Worm (Caenorhabditis elegans) whole organism, L4 larva: Measurements from ENCODE around the gene knl-1.

ENCODE experiments used
- F49E8.2 ChIP-seq: sonication (generic microtip); optimal IDR thresholded peaks from 2 replicates; lab custom pipeline; 2016; ENCODE audit warnings: missing compliant biosample characterization, mild to moderate bottlenecking, missing genetic modification characterization, borderline replicate concordance
- T20F7.1 ChIP-seq: fragments of 200-800 bp; sonication (Bioruptor generic); optimal IDR thresholded peaks from 2 replicates; lab custom pipeline; 2018; ENCODE audit warnings: mild to moderate bottlenecking, missing genetic modification characterization, missing compliant biosample characterization
- T26A8.4 ChIP-seq: fragments of 200-800 bp; sonication (Bioruptor generic); IDR thresholded peaks from 2 replicates; pipeline ENCODE4 v1.3.6; 2022; ENCODE audit warnings: missing genetic modification characterization, missing compliant biosample characterization
- Y105C5A.15 ChIP-seq: fragments of 200-800 bp; sonication (Bioruptor generic); IDR thresholded peaks from 2 replicates; pipeline ENCODE4 v1.3.6; 2022; ENCODE audit warnings: missing genetic modification characterization, missing compliant biosample characterization
- ZK337.2 ChIP-seq: fragments of 200-800 bp; sonication (Bioruptor generic); IDR thresholded peaks from 2 replicates; pipeline ENCODE4 v1.3.6; 2022; ENCODE audit warnings: missing genetic modification reagents, missing genetic modification characterization, missing compliant biosample characterization
- aha-1 ChIP-seq: fragments of 150-350 bp; peaks from one replicate; lab custom pipeline; 2014; ENCODE audit warnings: missing biosample characterization, missing genetic modification characterization
- daf-16 ChIP-seq, 3 experiments: sonication (generic microtip); optimal IDR thresholded peaks; 2 replicates each; lab custom pipeline; 2016 to 2017; ENCODE audit warnings: missing genetic modification characterization in 3 of 3, missing genetic modification reagents in 3 of 3, mild to moderate bottlenecking in 2 of 3, missing compliant biosample characterization in 2 of 3, missing biosample characterization in 1 of 3, moderate library complexity in 1 of 3
- dmd-6 ChIP-seq: fragments of 200-800 bp; sonication (Bioruptor generic); IDR thresholded peaks from 2 replicates; pipeline ENCODE4 v1.3.6; 2022; ENCODE audit warnings: missing genetic modification reagents, missing genetic modification characterization, missing compliant biosample characterization
- dve-1 ChIP-seq: sonication (generic microtip); optimal IDR thresholded peaks from 2 replicates; lab custom pipeline; 2017; ENCODE audit warnings: antibody characterized with exemption, mild to moderate bottlenecking, missing genetic modification characterization, missing compliant biosample characterization; ENCODE audit not compliant: insufficient read depth
- egl-27 ChIP-seq: sonication (generic microtip); optimal IDR thresholded peaks from 3 replicates; lab custom pipeline; 2017; ENCODE audit warnings: missing biosample characterization, missing genetic modification reagents, missing genetic modification characterization
- fos-1 ChIP-seq: fragments of 150-350 bp; optimal IDR thresholded peaks from 2 replicates; lab custom pipeline; 2014; ENCODE audit warnings: missing biosample characterization, missing genetic modification characterization
- gei-8 ChIP-seq: fragments of 200-800 bp; sonication (Bioruptor generic); optimal IDR thresholded peaks from 2 replicates; lab custom pipeline; 2018; ENCODE audit warnings: mild to moderate bottlenecking, missing genetic modification characterization, missing compliant biosample characterization
- hif-1 ChIP-seq, 2 experiments: sonication (generic microtip); optimal IDR thresholded peaks; 2 replicates each; lab custom pipeline; 2016 to 2017; ENCODE audit warnings: missing compliant biosample characterization in 2 of 2, missing genetic modification characterization in 2 of 2, missing genetic modification reagents in 2 of 2, missing genotype in 2 of 2, mild to moderate bottlenecking in 1 of 2
- hlh-11 ChIP-seq: fragments of 200-800 bp; sonication (Bioruptor generic); optimal IDR thresholded peaks from 2 replicates; lab custom pipeline; 2018; ENCODE audit warnings: mild to moderate bottlenecking, missing genetic modification characterization, missing compliant biosample characterization
- hlh-30 ChIP-seq: sonication (generic microtip); optimal IDR thresholded peaks from 2 replicates; lab custom pipeline; 2017; ENCODE audit warnings: antibody characterized with exemption, mild to moderate bottlenecking, missing genetic modification characterization, missing compliant biosample characterization; ENCODE audit not compliant: insufficient read depth
- hmg-1.1 ChIP-seq: fragments of 200-800 bp; sonication (Bioruptor generic); IDR thresholded peaks from 2 replicates; pipeline ENCODE4 v1.3.6; 2022; ENCODE audit warnings: missing genetic modification reagents, missing genetic modification characterization, missing compliant biosample characterization
- lin-1 ChIP-seq: fragments of 200-800 bp; sonication (Bioruptor generic); IDR thresholded peaks from 2 replicates; pipeline ENCODE4 v1.3.6; 2022; ENCODE audit warnings: missing genetic modification reagents, missing genetic modification characterization, missing compliant biosample characterization
- lin-15B ChIP-seq: fragments of 150-350 bp; sonication (generic microtip); optimal IDR thresholded peaks from 3 replicates; lab custom pipeline; 2014; ENCODE audit warnings: missing biosample characterization, missing genetic modification characterization
- lin-29 ChIP-seq: fragments of 200-800 bp; sonication (Bioruptor generic); IDR thresholded peaks from 2 replicates; pipeline ENCODE4 v1.3.6; 2022; ENCODE audit warnings: missing genetic modification reagents, missing genetic modification characterization, missing compliant biosample characterization
- lin-39 ChIP-seq: fragments of 150-350 bp; optimal IDR thresholded peaks from 2 replicates; lab custom pipeline; 2014; ENCODE audit warnings: missing biosample characterization, missing genetic modification reagents, missing genetic modification characterization
- lsy-2 ChIP-seq, 2 experiments: fragments of 150-350 bp in 1 of 2; sonication (generic microtip) in 1 of 2; optimal IDR thresholded peaks; 2 replicates each; lab custom pipeline; 2014 to 2017; ENCODE audit warnings: missing biosample characterization in 2 of 2, missing genetic modification characterization in 2 of 2
- madf-5 ChIP-seq, 2 experiments: fragments of 200-800 bp; sonication (Bioruptor generic); IDR thresholded peaks; 2 replicates each; pipeline ENCODE4 v1.3.6; 2022; ENCODE audit warnings: missing compliant biosample characterization in 2 of 2, missing genetic modification characterization in 2 of 2
- mdl-1 ChIP-seq, 2 experiments: fragments of 150-350 bp in 1 of 2; sonication (generic microtip) in 1 of 2; optimal IDR thresholded peaks; 2 replicates each; lab custom pipeline; 2014 to 2017; ENCODE audit warnings: missing biosample characterization in 2 of 2, missing genetic modification characterization in 2 of 2
- nhr-10 ChIP-seq: fragments of 150-350 bp; optimal IDR thresholded peaks from 2 replicates; lab custom pipeline; 2014; ENCODE audit warnings: missing biosample characterization, missing genetic modification characterization
- nhr-237 ChIP-seq: sonication (generic microtip); optimal IDR thresholded peaks from 2 replicates; lab custom pipeline; 2017; ENCODE audit warnings: missing biosample characterization, missing genetic modification characterization
- nhr-28 ChIP-seq: fragments of 150-350 bp; optimal IDR thresholded peaks from 2 replicates; lab custom pipeline; 2014; ENCODE audit warnings: missing biosample characterization, missing genetic modification characterization
- nhr-41 ChIP-seq: fragments of 200-800 bp; sonication (Bioruptor generic); IDR thresholded peaks from 2 replicates; pipeline ENCODE4 v1.3.6; 2022; ENCODE audit warnings: missing genetic modification reagents, missing genetic modification characterization, missing compliant biosample characterization
- nhr-48 ChIP-seq: sonication (generic microtip); optimal IDR thresholded peaks from 2 replicates; lab custom pipeline; 2016; ENCODE audit warnings: mild to moderate bottlenecking, missing genetic modification characterization, missing compliant biosample characterization
- nhr-77 ChIP-seq: fragments of 150-350 bp; optimal IDR thresholded peaks from 2 replicates; lab custom pipeline; 2014; ENCODE audit warnings: missing biosample characterization, missing genetic modification characterization
- php-3 ChIP-seq: fragments of 200-800 bp; sonication (Bioruptor generic); IDR thresholded peaks from 2 replicates; pipeline ENCODE4 v1.3.6; 2022; ENCODE audit warnings: missing genetic modification reagents, missing genetic modification characterization, missing compliant biosample characterization
- pqm-1 ChIP-seq: sonication (generic microtip); optimal IDR thresholded peaks from 2 replicates; lab custom pipeline; 2017; ENCODE audit warnings: missing biosample characterization, missing genetic modification characterization
- saeg-2 ChIP-seq: fragments of 200-800 bp; sonication (Bioruptor generic); IDR thresholded peaks from 2 replicates; pipeline ENCODE4 v1.3.6; 2022; ENCODE audit warnings: missing genetic modification reagents, missing genetic modification characterization, missing compliant biosample characterization
- set-16 ChIP-seq: fragments of 200-800 bp; sonication (Bioruptor generic); IDR thresholded peaks from 2 replicates; pipeline ENCODE4 v1.3.6; 2022; ENCODE audit warnings: missing genetic modification reagents, missing genetic modification characterization, missing compliant biosample characterization
- snpc-4 ChIP-seq: fragments of 150-350 bp; optimal IDR thresholded peaks from 2 replicates; lab custom pipeline; 2014; ENCODE audit warnings: missing biosample characterization, missing genetic modification characterization
- spr-3 ChIP-seq: fragments of 200-800 bp; sonication (Bioruptor generic); optimal IDR thresholded peaks from 2 replicates; lab custom pipeline; 2018; ENCODE audit warnings: mild to moderate bottlenecking, missing genetic modification characterization, missing compliant biosample characterization
- unc-39 ChIP-seq: sonication (generic microtip); optimal IDR thresholded peaks from 2 replicates; lab custom pipeline; 2017; ENCODE audit warnings: missing biosample characterization, missing genetic modification characterization
- unc-62 ChIP-seq, 3 experiments: fragments of 150-350 bp in 1 of 3; sonication (generic microtip); optimal IDR thresholded peaks in 2 of 3; peaks in 1 of 3; 1 replicate in 1 of 3; 2 replicates in 2 of 3; lab custom pipeline; 2014 to 2017; ENCODE audit warnings: missing biosample characterization in 3 of 3, missing genetic modification characterization in 3 of 3, missing genetic modification reagents in 3 of 3, missing genotype in 1 of 3
- zfp-2 ChIP-seq: sonication (generic microtip); optimal IDR thresholded peaks from 2 replicates; lab custom pipeline; 2016; ENCODE audit warnings: mild to moderate bottlenecking, missing genetic modification characterization, missing compliant biosample characterization
- zfp-3 ChIP-seq: fragments of 200-800 bp; sonication (Bioruptor generic); conservative IDR thresholded peaks from 2 replicates; pipeline ENCODE4 v1.3.6; 2022; ENCODE audit warnings: missing genetic modification reagents, missing genetic modification characterization, missing compliant biosample characterization
- zip-2 ChIP-seq: fragments of 150-350 bp; optimal IDR thresholded peaks from 2 replicates; lab custom pipeline; 2014; ENCODE audit warnings: missing biosample characterization, missing genetic modification characterization
- ztf-11 ChIP-seq: fragments of 150-350 bp; optimal IDR thresholded peaks from 2 replicates; lab custom pipeline; 2014; ENCODE audit warnings: missing biosample characterization, missing genetic modification characterization

The knl-1 gene

DNA sequence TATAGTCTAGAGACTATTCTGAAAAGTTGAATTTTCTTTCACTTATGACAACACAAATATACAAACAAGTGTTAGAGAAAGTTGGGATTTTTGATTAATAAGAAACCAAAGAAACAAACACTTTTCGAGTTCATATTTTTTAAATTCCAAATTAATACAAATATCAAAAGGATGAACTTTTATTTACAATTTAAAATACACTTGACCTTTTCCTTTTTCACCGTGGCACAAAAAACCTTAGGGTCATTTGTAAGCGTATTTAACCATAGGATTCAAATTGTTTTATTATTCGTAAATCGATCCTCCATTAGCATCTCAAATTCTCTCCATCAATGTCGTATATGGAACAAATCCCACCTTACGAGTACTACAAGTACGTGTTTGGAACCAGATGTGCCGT is 14.6 kb upstream of the knl-1 start, which contains the start of gene C02F5.5:
Gene C02F5.5 (plus strand): TSS at position 301 of the 400 bp plus-strand sequence.
- no peak for TF ChIP-seq T20F7.1
- TF ChIP-seq, all 104 proteins: peak for 0

DNA sequence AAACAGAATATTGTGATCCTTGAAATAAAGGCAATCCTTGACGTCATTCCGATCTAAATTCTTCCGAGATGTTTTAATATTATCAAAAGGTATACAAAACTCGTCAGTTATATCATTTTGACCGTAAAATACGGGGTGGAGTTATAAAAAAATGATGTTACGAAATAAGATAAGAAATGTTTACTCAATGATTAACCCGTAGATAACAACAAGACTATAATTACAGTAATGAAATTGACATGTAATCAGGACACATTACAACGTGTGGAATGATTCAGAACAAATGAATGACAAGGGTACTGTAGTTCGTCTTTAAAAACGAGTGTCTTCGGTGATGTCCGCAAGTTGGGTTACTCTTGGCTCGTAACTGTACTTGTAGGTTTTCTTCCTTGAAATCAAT is 12.6 kb upstream of the knl-1 start, which contains the start of gene tsp-2:
Gene tsp-2 (minus strand): TSS at position 109 of the 400 bp plus-strand sequence.
- TF ChIP-seq zip-2 (tag; lab: Kevin White, UChicago), result peak; percentile 6
- peak; percentile 88 for TF ChIP-seq nhr-28 (tag; lab: Kevin White, UChicago)
- no peak for TF ChIP-seq lin-29 (GFP tag; lab: Robert Waterston, UW)
- TF ChIP-seq lin-15B (tag; lab: Kevin White, UChicago), result no peak
- TF ChIP-seq mdl-1 (tag; optimal IDR thresholded peaks at IDR 0.05; lab: Kevin White, UChicago), result no peak
- TF ChIP-seq unc-62 (GFP tag; optimal IDR thresholded peaks at IDR 0.05 in 1 of 2; lab: Kevin White, UChicago), result peak in 1 of 2 experiments; percentile 28
- TF ChIP-seq unc-62 (tag; optimal IDR thresholded peaks at IDR 0.05; lab: Kevin White, UChicago), result no peak
- peak; percentile 95 for TF ChIP-seq php-3 (GFP tag; lab: Robert Waterston, UW)
- no peak for TF ChIP-seq daf-16 (GFP tag; optimal IDR thresholded peaks at IDR 0.05; lab: Kevin White, UChicago)
- peak; percentile 73 for TF ChIP-seq daf-16 (tag; optimal IDR thresholded peaks at IDR 0.05; lab: Kevin White, UChicago)
- TF ChIP-seq nhr-77, result peak; percentile 73
- no peak for TF ChIP-seq nhr-10 (tag; lab: Kevin White, UChicago)
- peak in 1 of 2 experiments; percentile 75 for TF ChIP-seq lsy-2 (tag; optimal IDR thresholded peaks at IDR 0.05; lab: Kevin White, UChicago)
- no peak for TF ChIP-seq madf-5 (GFP tag; IDR thresholded peaks at IDR 0.05; lab: Robert Waterston, UW)
- TF ChIP-seq hlh-11 (tag; lab: Kevin White, UChicago), result peak; percentile 54
- no peak for TF ChIP-seq hlh-30 (tag; lab: Kevin White, UChicago)
- peak; percentile 39 for TF ChIP-seq pqm-1 (tag; lab: Kevin White, UChicago)
- no peak for TF ChIP-seq egl-27 (tag; lab: Kevin White, UChicago)
- no peak for TF ChIP-seq unc-39 (tag; lab: Kevin White, UChicago)
- peak; percentile 17 for TF ChIP-seq T20F7.1
- TF ChIP-seq dmd-6 (GFP tag; lab: Robert Waterston, UW), result peak; percentile 84
- TF ChIP-seq dve-1 (tag; lab: Kevin White, UChicago), result peak; percentile 76

DNA sequence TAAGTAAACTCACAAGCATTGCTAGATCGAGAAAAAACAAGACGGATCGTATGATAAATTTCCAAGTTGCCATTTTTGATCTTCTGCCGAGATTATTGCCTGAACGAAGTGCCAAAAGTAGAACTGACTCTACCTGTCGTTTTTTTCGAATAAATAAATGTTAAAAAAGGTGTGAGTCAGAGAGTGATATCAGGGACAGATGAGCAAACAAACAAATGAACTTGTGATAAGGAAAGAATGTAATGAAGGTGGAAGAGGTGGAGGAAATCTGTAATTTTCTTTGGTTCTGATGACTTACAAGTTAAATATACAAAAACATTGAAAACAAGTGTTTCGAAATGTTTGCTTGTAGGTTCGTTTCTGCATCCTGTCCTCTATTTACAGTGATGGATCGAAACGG is 11.1 kb upstream of the knl-1 start, which contains the start of gene tsp-1:
Gene tsp-1 (minus strand): TSS at position 99 of the 400 bp plus-strand sequence.
- peak; percentile 55 for TF ChIP-seq pqm-1 (tag; lab: Kevin White, UChicago)
- no peak for TF ChIP-seq saeg-2 (GFP tag; lab: Robert Waterston, UW)
- peak; percentile 27 for TF ChIP-seq nhr-28 (tag; lab: Kevin White, UChicago)
- TF ChIP-seq fos-1 (tag; lab: Kevin White, UChicago), result no peak
- TF ChIP-seq daf-16 (GFP tag; optimal IDR thresholded peaks at IDR 0.05; lab: Kevin White, UChicago), result no peak
- peak; percentile 35 for TF ChIP-seq daf-16 (tag; optimal IDR thresholded peaks at IDR 0.05; lab: Kevin White, UChicago)

DNA sequence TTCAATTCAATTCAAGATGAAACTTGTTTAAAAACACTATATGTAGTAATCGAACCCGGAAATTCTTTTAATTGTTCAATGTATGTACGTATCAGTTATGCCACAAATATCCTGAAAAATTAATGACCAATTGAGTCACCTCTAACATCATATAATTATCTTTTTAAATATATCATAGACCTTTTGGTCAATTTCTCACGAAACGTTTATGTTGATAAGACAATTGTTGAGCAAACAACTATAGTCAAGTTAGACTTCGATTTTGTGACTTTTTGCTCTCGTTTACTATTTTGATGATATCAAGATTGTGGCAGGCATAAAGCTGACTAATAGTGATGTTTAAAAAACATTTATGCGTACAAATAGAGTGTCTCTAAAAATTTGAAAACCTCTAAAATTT is 10.2 kb upstream of the knl-1 start:
- no peak for TF ChIP-seq hif-1 (tag; optimal IDR thresholded peaks at IDR 0.05; lab: Kevin White, UChicago)
- TF ChIP-seq dve-1 (tag; lab: Kevin White, UChicago), result peak; percentile 1
- TF ChIP-seq hlh-11 (tag; lab: Kevin White, UChicago), result peak; percentile 11
- no peak for TF ChIP-seq snpc-4 (tag; lab: Kevin White, UChicago)
- no peak for TF ChIP-seq set-16
- TF ChIP-seq lin-1 (GFP tag; lab: Robert Waterston, UW), result no peak
- TF ChIP-seq ztf-11 (tag; lab: Kevin White, UChicago), result no peak
- no peak for TF ChIP-seq ZK337.2
- no peak for TF ChIP-seq zfp-3
- TF ChIP-seq Y105C5A.15, result no peak
- no peak for TF ChIP-seq hlh-30 (tag; lab: Kevin White, UChicago)
- TF ChIP-seq zfp-2 (tag; lab: Kevin White, UChicago), result no peak
- no peak for TF ChIP-seq lin-29 (GFP tag; lab: Robert Waterston, UW)
- no peak for TF ChIP-seq dmd-6 (GFP tag; lab: Robert Waterston, UW)
- TF ChIP-seq nhr-41 (GFP tag; lab: Robert Waterston, UW), result no peak
- TF ChIP-seq T20F7.1, result no peak
- no peak for TF ChIP-seq T26A8.4 (GFP tag; lab: Robert Waterston, UW)
- TF ChIP-seq nhr-77, result no peak
- TF ChIP-seq unc-39 (tag; lab: Kevin White, UChicago), result no peak
- TF ChIP-seq hmg-1.1 (GFP tag; lab: Robert Waterston, UW), result no peak
- TF ChIP-seq nhr-48 (tag; lab: Kevin White, UChicago), result no peak
- TF ChIP-seq spr-3 (GFP tag; lab: Kevin White, UChicago), result no peak
- TF ChIP-seq lin-39 (tag; lab: Kevin White, UChicago), result no peak
- no peak for TF ChIP-seq F49E8.2 (tag; lab: Kevin White, UChicago)
- TF ChIP-seq nhr-237 (tag; lab: Kevin White, UChicago), result no peak
- peak; percentile 13 for TF ChIP-seq pqm-1 (tag; lab: Kevin White, UChicago)
- TF ChIP-seq aha-1 (tag; lab: Kevin White, UChicago), result no peak
- peak; percentile 22 for TF ChIP-seq nhr-28 (tag; lab: Kevin White, UChicago)
- no peak for TF ChIP-seq gei-8 (GFP tag; lab: Kevin White, UChicago)
